Fruit fly (Drosophila melanogaster) whole organism, prepupa: ENCODE measurements around the gene CG7829.

Experiments used
- Blimp-1 ChIP-seq: fragments of 200-800 bp; sonication (Bioruptor generic); optimal IDR thresholded peaks from 3 replicates; lab custom pipeline; 2017; ENCODE audit warnings: missing biosample characterization, missing genetic modification characterization, mild to moderate bottlenecking, moderate library complexity, missing genetic modification reagents
- CG10631 ChIP-seq: fragments of 200-800 bp; sonication (Bioruptor generic); optimal IDR thresholded peaks from 2 replicates; lab custom pipeline; 2016; ENCODE audit warnings: missing biosample characterization, missing genetic modification characterization
- CG10669 ChIP-seq: fragments of 200-800 bp; sonication (Bioruptor generic); optimal IDR thresholded peaks from 3 replicates; lab custom pipeline; 2018; ENCODE audit warnings: missing biosample characterization, mild to moderate bottlenecking, missing genetic modification characterization, moderate library complexity
- CG11294 ChIP-seq: fragments of 200-800 bp; sonication (Bioruptor generic); IDR thresholded peaks from 2 replicates; pipeline ENCODE4 v1.3.6; 2022; ENCODE audit warnings: missing biosample characterization, missing genetic modification characterization
- CG11902 ChIP-seq: fragments of 200-800 bp; sonication (Bioruptor generic); optimal IDR thresholded peaks from 3 replicates; lab custom pipeline; 2016; ENCODE audit warnings: missing biosample characterization, missing genetic modification characterization
- CG15336 ChIP-seq: fragments of 200-800 bp; sonication (Bioruptor generic); IDR thresholded peaks from 2 replicates; pipeline ENCODE4 v1.3.6; 2022; ENCODE audit warnings: missing biosample characterization, missing genetic modification characterization
- CG1621 ChIP-seq: fragments of 200-800 bp; sonication (Bioruptor generic); optimal IDR thresholded peaks from 3 replicates; lab custom pipeline; 2018; ENCODE audit warnings: missing biosample characterization, mild to moderate bottlenecking, missing genetic modification characterization
- CG31627 ChIP-seq: fragments of 200-800 bp; sonication (Bioruptor generic); optimal IDR thresholded peaks from 3 replicates; lab custom pipeline; 2016; ENCODE audit warnings: missing biosample characterization, missing genetic modification characterization
- CG32006 ChIP-seq: fragments of 200-800 bp; sonication (Bioruptor generic); optimal IDR thresholded peaks from 3 replicates; lab custom pipeline; 2017; ENCODE audit warnings: missing biosample characterization, mild to moderate bottlenecking, missing genetic modification characterization
- CG34406 ChIP-seq: fragments of 200-800 bp; sonication (Bioruptor generic); optimal IDR thresholded peaks from 3 replicates; lab custom pipeline; 2016; ENCODE audit warnings: missing biosample characterization, missing genetic modification characterization
- CG3919 ChIP-seq: fragments of 200-800 bp; sonication (Bioruptor generic); optimal IDR thresholded peaks from 3 replicates; lab custom pipeline; 2016; ENCODE audit warnings: missing biosample characterization, missing genetic modification characterization
- CG4318 ChIP-seq: fragments of 200-800 bp; sonication (Bioruptor generic); optimal IDR thresholded peaks from 3 replicates; lab custom pipeline; 2017; ENCODE audit warnings: missing biosample characterization, mild to moderate bottlenecking, missing genetic modification characterization
- CG6163 ChIP-seq: fragments of 200-800 bp; sonication (Bioruptor generic); IDR thresholded peaks from 3 replicates; pipeline ENCODE4 v1.3.6; 2022; ENCODE audit warnings: missing biosample characterization, missing genetic modification characterization
- CG6276 ChIP-seq: fragments of 200-800 bp; sonication (Bioruptor generic); optimal IDR thresholded peaks from 2 replicates; lab custom pipeline; 2017; ENCODE audit warnings: missing biosample characterization, mild to moderate bottlenecking, missing genetic modification characterization
- CG6808 ChIP-seq: fragments of 200-800 bp; sonication (Bioruptor generic); optimal IDR thresholded peaks from 3 replicates; lab custom pipeline; 2017; ENCODE audit warnings: missing biosample characterization, missing genetic modification characterization, mild to moderate bottlenecking, moderate library complexity, missing genetic modification reagents
- CG6854 ChIP-seq: fragments of 200-800 bp; sonication (Bioruptor generic); optimal IDR thresholded peaks from 2 replicates; lab custom pipeline; 2017; ENCODE audit warnings: missing biosample characterization, mild to moderate bottlenecking, missing genetic modification characterization
- CG7368 ChIP-seq: fragments of 200-800 bp; sonication (Bioruptor generic); optimal IDR thresholded peaks from 3 replicates; lab custom pipeline; 2016; ENCODE audit warnings: missing biosample characterization, missing genetic modification characterization
- CG8119 ChIP-seq: fragments of 200-800 bp; sonication (Bioruptor generic); IDR thresholded peaks from 3 replicates; pipeline ENCODE4 v1.3.6; 2022; ENCODE audit warnings: missing biosample characterization, missing genetic modification characterization
- CG8319 ChIP-seq: fragments of 200-800 bp; sonication (Bioruptor generic); optimal IDR thresholded peaks from 3 replicates; lab custom pipeline; 2016; ENCODE audit warnings: missing biosample characterization, missing genetic modification characterization
- CG9139 ChIP-seq: fragments of 200-800 bp; sonication (Bioruptor generic); optimal IDR thresholded peaks from 3 replicates; lab custom pipeline; 2017; ENCODE audit warnings: missing biosample characterization, mild to moderate bottlenecking, missing genetic modification characterization
- Eip78C ChIP-seq: fragments of 200-800 bp; sonication (Bioruptor generic); peaks from one replicate; lab custom pipeline; 2016; ENCODE audit warnings: missing biosample characterization, missing genetic modification characterization
- Eip93F ChIP-seq: fragments of 200-800 bp; sonication (Bioruptor generic); optimal IDR thresholded peaks from 2 replicates; lab custom pipeline; 2016; ENCODE audit warnings: missing biosample characterization, mild to moderate bottlenecking, missing genetic modification characterization
- Ets96B ChIP-seq: fragments of 200-800 bp; optimal IDR thresholded peaks from 2 replicates; lab custom pipeline; 2019; ENCODE audit warnings: missing biosample characterization, mild to moderate bottlenecking, missing genetic modification characterization, moderate library complexity
- Gug ChIP-seq: fragments of 200-800 bp; sonication (Bioruptor generic); IDR thresholded peaks from 2 replicates; pipeline ENCODE4 v1.3.6; 2022; ENCODE audit warnings: missing biosample characterization, missing genetic modification characterization
- Hr38 ChIP-seq: sonication (Bioruptor generic); optimal IDR thresholded peaks from 2 replicates; lab custom pipeline; 2016; ENCODE audit warnings: missing biosample characterization, missing genetic modification characterization
- Hr39 ChIP-seq: fragments of 200-800 bp; sonication (Bioruptor generic); optimal IDR thresholded peaks from 2 replicates; lab custom pipeline; 2016; ENCODE audit warnings: missing biosample characterization, missing genetic modification characterization
- Hr4 ChIP-seq: fragments of 200-800 bp; sonication (Bioruptor generic); optimal IDR thresholded peaks from 3 replicates; lab custom pipeline; 2016; ENCODE audit warnings: missing biosample characterization, missing genetic modification characterization
- Lpt ChIP-seq: fragments of 200-800 bp; sonication (Bioruptor generic); optimal IDR thresholded peaks from 3 replicates; lab custom pipeline; 2016; ENCODE audit warnings: missing biosample characterization, missing genetic modification characterization
- Met ChIP-seq: fragments of 200-800 bp; sonication (Bioruptor generic); optimal IDR thresholded peaks from 3 replicates; lab custom pipeline; 2016; ENCODE audit warnings: missing biosample characterization, missing genetic modification characterization
- OdsH ChIP-seq: fragments of 200-800 bp; sonication (Bioruptor generic); optimal IDR thresholded peaks from 3 replicates; lab custom pipeline; 2016; ENCODE audit warnings: missing biosample characterization, missing genetic modification characterization
- Smox ChIP-seq: fragments of 200-800 bp; sonication (Bioruptor generic); optimal IDR thresholded peaks from 3 replicates; lab custom pipeline; 2016; ENCODE audit warnings: missing biosample characterization, missing genetic modification characterization
- Sox14 ChIP-seq: fragments of 200-800 bp; sonication (Bioruptor generic); optimal IDR thresholded peaks from 3 replicates; lab custom pipeline; 2016; ENCODE audit warnings: missing biosample characterization, missing genetic modification characterization
- achi ChIP-seq: fragments of 200-800 bp; sonication (Bioruptor generic); optimal IDR thresholded peaks from 3 replicates; lab custom pipeline; 2016; ENCODE audit warnings: missing biosample characterization, missing genetic modification characterization
- acj6 ChIP-seq: fragments of 200-800 bp; sonication (Bioruptor generic); optimal IDR thresholded peaks from 3 replicates; lab custom pipeline; 2016; ENCODE audit warnings: missing biosample characterization, missing genetic modification characterization
- dac ChIP-seq: fragments of 200-800 bp; sonication (Bioruptor generic); optimal IDR thresholded peaks from 2 replicates; lab custom pipeline; 2017; ENCODE audit warnings: missing biosample characterization, mild to moderate bottlenecking, missing genetic modification characterization
- dsx ChIP-seq: fragments of 200-800 bp; optimal IDR thresholded peaks from 3 replicates; lab custom pipeline; 2019; ENCODE audit warnings: missing biosample characterization, mild to moderate bottlenecking, missing genetic modification characterization, moderate library complexity; ENCODE audit not compliant: poor library complexity, severe bottlenecking
- eg ChIP-seq: fragments of 200-800 bp; sonication (Bioruptor generic); IDR thresholded peaks from 3 replicates; pipeline ENCODE4 v1.3.6; 2022; ENCODE audit warnings: missing biosample characterization, missing genetic modification characterization
- esn ChIP-seq: fragments of 200-800 bp; sonication (Bioruptor generic); optimal IDR thresholded peaks from 2 replicates; lab custom pipeline; 2016; ENCODE audit warnings: missing biosample characterization, mild to moderate bottlenecking, missing genetic modification characterization, moderate library complexity
- fd59A ChIP-seq: fragments of 200-800 bp; sonication (Bioruptor generic); optimal IDR thresholded peaks from 2 replicates; lab custom pipeline; 2017; ENCODE audit warnings: missing biosample characterization, mild to moderate bottlenecking, missing genetic modification characterization, missing genetic modification reagents
- fd85E ChIP-seq: fragments of 200-800 bp; sonication (Bioruptor generic); optimal IDR thresholded peaks from 3 replicates; lab custom pipeline; 2016; ENCODE audit warnings: missing biosample characterization, missing genetic modification characterization
- fkh ChIP-seq: fragments of 200-800 bp; sonication (Bioruptor generic); optimal IDR thresholded peaks from 3 replicates; lab custom pipeline; 2017; ENCODE audit warnings: missing biosample characterization, mild to moderate bottlenecking, missing genetic modification characterization, moderate library complexity
- lz ChIP-seq: fragments of 200-800 bp; sonication (Bioruptor generic); optimal IDR thresholded peaks from 3 replicates; lab custom pipeline; 2016; ENCODE audit warnings: missing biosample characterization, missing genetic modification characterization
- net ChIP-seq: fragments of 200-800 bp; sonication (Bioruptor generic); optimal IDR thresholded peaks from 3 replicates; lab custom pipeline; 2016; ENCODE audit warnings: missing biosample characterization, missing genetic modification characterization
- pdm3 ChIP-seq: fragments of 200-800 bp; sonication (Bioruptor generic); optimal IDR thresholded peaks from 3 replicates; lab custom pipeline; 2016; ENCODE audit warnings: missing biosample characterization, missing genetic modification characterization
- spab ChIP-seq: fragments of 200-800 bp; sonication (Bioruptor generic); optimal IDR thresholded peaks from 2 replicates; lab custom pipeline; 2017; ENCODE audit warnings: missing biosample characterization, mild to moderate bottlenecking, missing genetic modification characterization, missing genetic modification reagents
- ss ChIP-seq, 2 experiments: fragments of 200-800 bp; sonication (Bioruptor generic); optimal IDR thresholded peaks; 2 replicates in 1 of 2; 3 replicates in 1 of 2; lab custom pipeline; 2017 to 2018; ENCODE audit warnings: mild to moderate bottlenecking in 2 of 2, missing biosample characterization in 2 of 2, missing genetic modification characterization in 2 of 2, moderate library complexity in 1 of 2
- topi ChIP-seq: fragments of 200-800 bp; sonication (Bioruptor generic); optimal IDR thresholded peaks from 3 replicates; lab custom pipeline; 2016; ENCODE audit warnings: missing biosample characterization, missing genetic modification characterization
- vri ChIP-seq: fragments of 200-800 bp; sonication (Bioruptor generic); optimal IDR thresholded peaks from 3 replicates; lab custom pipeline; 2016; ENCODE audit warnings: missing biosample characterization, mild to moderate bottlenecking, missing genetic modification characterization

The CG7829 gene

dm6 chr3R:29773833-29774324 lies 43.7 kb downstream of the CG7829 start (continued):
- peak; percentile 76 for TF ChIP-seq CG34406 (GFP tag; lab: Kevin White, UChicago)
- peak; percentile 73 for TF ChIP-seq CG6808
- TF ChIP-seq spab (GFP tag; lab: Kevin White, UChicago): peak; percentile 66
- peak; percentile 80 for TF ChIP-seq CG31627
- TF ChIP-seq vri (GFP tag; lab: Kevin White, UChicago): peak; percentile 35
- peak; percentile 74 for TF ChIP-seq CG3919
- peak; percentile 70 for TF ChIP-seq CG4318 (GFP tag; lab: Kevin White, UChicago)
- TF ChIP-seq Hr4 (GFP tag; lab: Kevin White, UChicago): peak; percentile 90

dm6 chr3R:29772795-29773331 lies 44.7 kb downstream of the CG7829 start:
- TF ChIP-seq net (GFP tag; lab: Kevin White, UChicago): no peak
- peak; percentile 61 for TF ChIP-seq CG9139
- peak; percentile 83 for TF ChIP-seq fkh
- TF ChIP-seq Smox: no peak
- TF ChIP-seq CG11902 (GFP tag; lab: Kevin White, UChicago): no peak
- no peak for TF ChIP-seq CG10631 (GFP tag; lab: Kevin White, UChicago)
- peak; percentile 51 for TF ChIP-seq Gug (GFP tag; lab: Robert Waterston, UW)
- TF ChIP-seq dac: no peak
- peak; percentile 24 for TF ChIP-seq CG1621 (tag; lab: Kevin White, UChicago)
- peak; percentile 70 for TF ChIP-seq CG6854 (GFP tag; lab: Kevin White, UChicago)
- TF ChIP-seq Hr39: no peak
- TF ChIP-seq CG8319 (GFP tag; lab: Kevin White, UChicago): no peak
- peak; percentile 77 for TF ChIP-seq CG6163 (GFP tag; lab: Robert Waterston, UW)
- TF ChIP-seq OdsH (GFP tag; lab: Kevin White, UChicago): no peak
- peak; percentile 29 for TF ChIP-seq Sox14 (GFP tag; lab: Kevin White, UChicago)
- TF ChIP-seq pdm3 (GFP tag; lab: Kevin White, UChicago): no peak
- no peak for TF ChIP-seq CG4318 (GFP tag; lab: Kevin White, UChicago)
- TF ChIP-seq topi (GFP tag; lab: Kevin White, UChicago): no peak
- no peak for TF ChIP-seq Met (GFP tag; lab: Kevin White, UChicago)
- peak; percentile 38; the same call in 1 of the 2 replicates for TF ChIP-seq CG11294 (GFP tag; lab: Robert Waterston, UW)
- TF ChIP-seq Blimp-1 (GFP tag; lab: Kevin White, UChicago): peak; percentile 76
- no peak for TF ChIP-seq fd59A (GFP tag; lab: Kevin White, UChicago)
- TF ChIP-seq CG15336: peak; percentile 63
- no peak for TF ChIP-seq Hr4 (GFP tag; lab: Kevin White, UChicago)
- TF ChIP-seq eg (GFP tag; lab: Robert Waterston, UW): peak; percentile 53; the same call in 1 of the 3 replicates
- peak; percentile 53 to 76 for TF ChIP-seq ss (GFP tag; optimal IDR thresholded peaks at IDR 0.05; lab: Kevin White, UChicago)
- TF ChIP-seq acj6 (GFP tag; lab: Kevin White, UChicago): no peak
- TF ChIP-seq CG10669 (GFP tag; lab: Kevin White, UChicago): no peak
- no peak for TF ChIP-seq CG32006 (GFP tag; lab: Kevin White, UChicago)
- TF ChIP-seq Ets96B (tag; lab: Kevin White, UChicago): no peak
- no peak for TF ChIP-seq Hr38
- TF ChIP-seq CG7368: peak; percentile 27
- no peak for TF ChIP-seq CG31627
- TF ChIP-seq Eip78C (GFP tag; lab: Kevin White, UChicago): no peak
- peak; percentile 30 for TF ChIP-seq CG6808
- TF ChIP-seq Lpt (GFP tag; lab: Kevin White, UChicago): peak; percentile 56
- no peak for TF ChIP-seq lz (GFP tag; lab: Kevin White, UChicago)
- TF ChIP-seq fd85E (GFP tag; lab: Kevin White, UChicago): no peak
- peak; percentile 49 for TF ChIP-seq CG6276 (GFP tag; lab: Kevin White, UChicago)
- peak; percentile 6 for TF ChIP-seq CG3919
- no peak for TF ChIP-seq esn
- no peak for TF ChIP-seq Eip93F (GFP tag; lab: Kevin White, UChicago)
- TF ChIP-seq dsx (GFP tag; lab: Kevin White, UChicago): peak; percentile 13
- peak; percentile 67 for TF ChIP-seq vri (GFP tag; lab: Kevin White, UChicago)
- no peak for TF ChIP-seq achi
- peak; percentile 65 for TF ChIP-seq CG8119 (GFP tag; lab: Robert Waterston, UW)
- no peak for TF ChIP-seq CG34406 (GFP tag; lab: Kevin White, UChicago)
